Fruit fly (Drosophila melanogaster): ENCODE measurements around the gene hwt.

The hwt gene

dm6 chrX:12547657-12548056 lies 20.6 kb downstream of the hwt start (continued):
- TF ChIP-seq CG14441 (GFP tag; IDR thresholded peaks at IDR 0.05) (no peak), shn (GFP tag; optimal IDR thresholded peaks at IDR 0.05) (no peak), CG18599 (GFP tag; optimal IDR thresholded peaks at IDR 0.05) (peak; percentile 51), CG6791 (GFP tag; IDR thresholded peaks at IDR 0.05; ENCODE audit: partially characterized antibody) (no peak), Sry-β (GFP tag; optimal IDR thresholded peaks at IDR 0.05) (no peak), kay (GFP tag; optimal IDR thresholded peaks at IDR 0.05) (no peak), Dbx (GFP tag; IDR thresholded peaks at IDR 0.05) (no peak), CG42726 (GFP tag; IDR thresholded peaks at IDR 0.05; ENCODE audit: partially characterized antibody) (no peak), CG11504 (tag; optimal IDR thresholded peaks at IDR 0.05) (peak; percentile 45), CG12744 (GFP tag; optimal IDR thresholded peaks at IDR 0.05) (no peak), wor (GFP tag; IDR thresholded peaks at IDR 0.05) (peak; percentile 29; the same call in 1 of the 2 replicates), CG1529 (GFP tag; optimal IDR thresholded peaks at IDR 0.05) (no peak), h (optimal IDR thresholded peaks at IDR 0.05) (no peak), Dp (GFP tag; optimal IDR thresholded peaks at IDR 0.05) (no peak), unpg (GFP tag; optimal IDR thresholded peaks at IDR 0.05) (peak; percentile 42), prd (optimal IDR thresholded peaks at IDR 0.05) (no peak), prd (GFP tag; IDR thresholded peaks at IDR 0.05) (peak; percentile 40; the same call in 2 of the 3 replicates), luna (GFP tag; optimal IDR thresholded peaks at IDR 0.05) (no peak), Dek (tag; optimal IDR thresholded peaks at IDR 0.05) (peak; percentile 4), Dll (GFP tag; IDR thresholded peaks at IDR 0.05; ENCODE audit: partially characterized antibody) (no peak), CG17328 (GFP tag; IDR thresholded peaks at IDR 0.05) (0 out of 2 replicates have a peak, but pooled peaks have one; percentile 8), da (GFP tag; optimal IDR thresholded peaks at IDR 0.05) (no peak), CG16779 (GFP tag; IDR thresholded peaks at IDR 0.05) (no peak), zen (tag; optimal IDR thresholded peaks at IDR 0.05) (no peak), CG4424 (GFP tag; optimal IDR thresholded peaks at IDR 0.05) (no peak), Aef1 (GFP tag; IDR thresholded peaks at IDR 0.05) (0 out of 3 replicates have a peak, but pooled peaks have one; percentile 15), C15 (GFP tag; IDR thresholded peaks at IDR 0.05) (no peak), Atf3 (GFP tag; optimal IDR thresholded peaks at IDR 0.05) (no peak), CG9609 (GFP tag; optimal IDR thresholded peaks at IDR 0.05) (peak; percentile 6), aop (GFP tag; IDR thresholded peaks at IDR 0.05) (no peak), ERR (GFP tag; optimal IDR thresholded peaks at IDR 0.05) (no peak), lbe (GFP tag; optimal IDR thresholded peaks at IDR 0.05) (no peak), Dip2 (GFP tag; IDR thresholded peaks at IDR 0.05) (no peak), CG9876 (GFP tag; optimal IDR thresholded peaks at IDR 0.05) (no peak), Nf-YC (tag; optimal IDR thresholded peaks at IDR 0.05) (peak; percentile 32), kni (GFP tag; optimal IDR thresholded peaks at IDR 0.05) (no peak), CG6654 (GFP tag; optimal IDR thresholded peaks at IDR 0.05) (no peak), HLH54F (GFP tag; optimal IDR thresholded peaks at IDR 0.05) (peak; percentile 6), CG15479 (GFP tag; optimal IDR thresholded peaks at IDR 0.05) (no peak), CG15514 (GFP tag; optimal IDR thresholded peaks at IDR 0.05) (peak; percentile 9), YL-1 (GFP tag; optimal IDR thresholded peaks at IDR 0.05) (no peak), CG31224 (GFP tag; IDR thresholded peaks at IDR 0.05) (no peak), tll (GFP tag; optimal IDR thresholded peaks at IDR 0.05) (no peak), Antp (GFP tag; optimal IDR thresholded peaks at IDR 0.05) (no peak), Nf-YA (GFP tag; IDR thresholded peaks at IDR 0.05) (no peak), fd102C (GFP tag; optimal IDR thresholded peaks at IDR 0.05) (no peak), CG12659 (GFP tag; optimal IDR thresholded peaks at IDR 0.05) (peak; percentile 10), CG18619 (GFP tag; optimal IDR thresholded peaks at IDR 0.05) (peak; percentile 11), pfk (GFP tag; optimal IDR thresholded peaks at IDR 0.05) (no peak), CG2199 (GFP tag; IDR thresholded peaks at IDR 0.05) (no peak), CG11085 (GFP tag; IDR thresholded peaks at IDR 0.05) (no peak), CG2712 (tag; optimal IDR thresholded peaks at IDR 0.05) (no peak)
